Fruit fly (Drosophila melanogaster): ENCODE measurements around the gene CG7084.

The CG7084 gene

dm6 chr3R:22269835-22270234 lies 28.8 kb upstream of the CG7084 start (continued):
- no peak for TF ChIP-seq Stat92E (GFP tag; optimal IDR thresholded peaks at IDR 0.05)
- TF ChIP-seq CG17802 (tag; optimal IDR thresholded peaks at IDR 0.05): no peak
- TF ChIP-seq disco-r (GFP tag; optimal IDR thresholded peaks at IDR 0.05): no peak
- no peak for TF ChIP-seq CG4282 (GFP tag; optimal IDR thresholded peaks at IDR 0.05)
- no peak for TF ChIP-seq CG15269 (tag; optimal IDR thresholded peaks at IDR 0.05)
- TF ChIP-seq sna (GFP tag; IDR thresholded peaks at IDR 0.05; ENCODE audit: partially characterized antibody): no peak
- no peak for TF ChIP-seq CG10431 (GFP tag; optimal IDR thresholded peaks at IDR 0.05)
- no peak for TF ChIP-seq CG7928 (GFP tag; optimal IDR thresholded peaks at IDR 0.05)
- peak; percentile 12 for TF ChIP-seq ind (GFP tag; optimal IDR thresholded peaks at IDR 0.05)
- TF ChIP-seq Rx (GFP tag; IDR thresholded peaks at IDR 0.05): no peak
- no peak for TF ChIP-seq CG33213 (GFP tag; optimal IDR thresholded peaks at IDR 0.05)
- no peak for TF ChIP-seq maf-S (GFP tag; optimal IDR thresholded peaks at IDR 0.05)
- TF ChIP-seq toy (GFP tag; IDR thresholded peaks at IDR 0.05): no peak
- peak; percentile 17 for TF ChIP-seq CG8924 (tag; optimal IDR thresholded peaks at IDR 0.05)
- TF ChIP-seq CG4617 (GFP tag; optimal IDR thresholded peaks at IDR 0.05; ENCODE audit: borderline replicate concordance): no peak
- no peak for TF ChIP-seq CG32532 (GFP tag; IDR thresholded peaks at IDR 0.05)
- TF ChIP-seq CG13287 (GFP tag; IDR thresholded peaks at IDR 0.05; ENCODE audit: partially characterized antibody): no peak
- TF ChIP-seq cas (GFP tag; IDR thresholded peaks at IDR 0.05): no peak
- no peak for TF ChIP-seq CG7357 (GFP tag; IDR thresholded peaks at IDR 0.05)
- TF ChIP-seq onecut (GFP tag; IDR thresholded peaks at IDR 0.05): no peak
- no peak for TF ChIP-seq CG6689 (GFP tag; IDR thresholded peaks at IDR 0.05)
- no peak for TF ChIP-seq CG15601 (tag; optimal IDR thresholded peaks at IDR 0.05)
- TF ChIP-seq HmgZ (tag; optimal IDR thresholded peaks at IDR 0.05): no peak
- no peak for TF ChIP-seq tll (GFP tag; optimal IDR thresholded peaks at IDR 0.05)
- no peak for TF ChIP-seq CG13624 (GFP tag; optimal IDR thresholded peaks at IDR 0.05)
- TF ChIP-seq crol (GFP tag; IDR thresholded peaks at IDR 0.05): no peak
- no peak for TF ChIP-seq TFAM (GFP tag; optimal IDR thresholded peaks at IDR 0.05)
- no peak for TF ChIP-seq Ada2b (GFP tag; IDR thresholded peaks at IDR 0.05)
- TF ChIP-seq Nf-YA (GFP tag; IDR thresholded peaks at IDR 0.05): no peak
- TF ChIP-seq jumu (GFP tag; optimal IDR thresholded peaks at IDR 0.05): no peak
- no peak for TF ChIP-seq insv (GFP tag; optimal IDR thresholded peaks at IDR 0.05)
- no peak for TF ChIP-seq CG8478 (optimal IDR thresholded peaks at IDR 0.05)
- no peak for TF ChIP-seq CG2875 (GFP tag; optimal IDR thresholded peaks at IDR 0.05)
- no peak for TF ChIP-seq pita (GFP tag; optimal IDR thresholded peaks at IDR 0.05)
- no peak for TF ChIP-seq pnt (GFP tag; optimal IDR thresholded peaks at IDR 0.05)
- TF ChIP-seq Dll (GFP tag; IDR thresholded peaks at IDR 0.05; ENCODE audit: partially characterized antibody): no peak
- no peak for TF ChIP-seq ssp (GFP tag; IDR thresholded peaks at IDR 0.05)
- no peak for TF ChIP-seq chm (GFP tag; IDR thresholded peaks at IDR 0.05)
- TF ChIP-seq Mad (GFP tag; optimal IDR thresholded peaks at IDR 0.05): no peak
- no peak for TF ChIP-seq her (GFP tag; optimal IDR thresholded peaks at IDR 0.05)
- TF ChIP-seq dmrt11E (tag; optimal IDR thresholded peaks at IDR 0.05): no peak
- no peak for TF ChIP-seq bcd (GFP tag; optimal IDR thresholded peaks at IDR 0.05)
- peak; percentile 23 for TF ChIP-seq CG10979 (tag; optimal IDR thresholded peaks at IDR 0.05)
- no peak for TF ChIP-seq Deaf1 (tag; optimal IDR thresholded peaks at IDR 0.05)
- no peak for TF ChIP-seq CG11247 (GFP tag; IDR thresholded peaks at IDR 0.05)
- TF ChIP-seq Xbp1 (GFP tag; optimal IDR thresholded peaks at IDR 0.05): no peak
- TF ChIP-seq unpg (GFP tag; optimal IDR thresholded peaks at IDR 0.05): peak; percentile 41
- no peak for TF ChIP-seq CG14965 (GFP tag; optimal IDR thresholded peaks at IDR 0.05; ENCODE audit: borderline replicate concordance)
- no peak for TF ChIP-seq croc (GFP tag; conservative IDR thresholded peaks at IDR 0.05)
- no peak for TF ChIP-seq cg (GFP tag; optimal IDR thresholded peaks at IDR 0.05)
- TF ChIP-seq sc (optimal IDR thresholded peaks at IDR 0.05): no peak
- TF ChIP-seq sc (GFP tag; optimal IDR thresholded peaks at IDR 0.05): no peak

Data from whole organism, embryonic.